Worm (Caenorhabditis elegans) whole organism, L3 larva: ENCODE results near the gene ZK430.5.

Experiments used
- ceh-28 ChIP-seq: fragments of 150-350 bp; optimal IDR thresholded peaks from 2 replicates; lab custom pipeline; 2014; ENCODE audit warnings: missing biosample characterization, missing genetic modification reagents, missing genetic modification characterization
- lin-15B ChIP-seq: fragments of 150-350 bp; optimal IDR thresholded peaks from 2 replicates; lab custom pipeline; 2014; ENCODE audit warnings: missing biosample characterization, missing genetic modification characterization
- nhr-11 ChIP-seq: fragments of 150-350 bp; optimal IDR thresholded peaks from 2 replicates; lab custom pipeline; 2014; ENCODE audit warnings: missing biosample characterization, missing genetic modification characterization
- nhr-28 ChIP-seq: fragments of 150-350 bp; optimal IDR thresholded peaks from 2 replicates; lab custom pipeline; 2014; ENCODE audit warnings: missing biosample characterization, missing genetic modification characterization
- skn-1 ChIP-seq: fragments of 150-350 bp; optimal IDR thresholded peaks from 2 replicates; lab custom pipeline; 2014; ENCODE audit warnings: missing biosample characterization, missing genetic modification characterization
- snpc-4 ChIP-seq: fragments of 150-350 bp; optimal IDR thresholded peaks from 2 replicates; lab custom pipeline; 2014; ENCODE audit warnings: missing biosample characterization, missing genetic modification characterization

DNA sequence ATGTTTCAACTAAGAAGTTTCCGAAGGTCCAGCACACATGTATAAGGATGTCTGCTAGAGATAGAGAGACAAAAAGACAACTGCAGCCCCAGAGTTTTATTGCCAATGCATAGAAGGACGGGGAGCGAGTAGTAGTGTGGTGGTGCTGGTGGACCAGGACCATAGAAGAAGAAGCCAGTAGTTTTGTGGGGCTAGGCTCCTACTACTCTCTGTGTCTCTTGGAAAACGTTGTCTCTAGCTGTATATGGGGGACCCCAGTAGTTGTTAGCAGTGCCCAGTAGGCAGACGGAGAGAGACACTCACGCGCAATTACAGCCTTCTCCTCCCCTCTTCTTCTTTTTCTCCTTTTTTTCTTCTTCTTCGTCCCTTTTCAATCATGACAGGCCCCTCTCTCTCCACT is 50.6 kb downstream of the ZK430.5 start:
- TF ChIP-seq lin-15B, result no peak
- TF ChIP-seq snpc-4, result no peak
- no peak for TF ChIP-seq nhr-28 (tag; lab: Kevin White, UChicago)
- TF ChIP-seq nhr-11 (tag; lab: Kevin White, UChicago), result no peak
- TF ChIP-seq skn-1 (tag; lab: Kevin White, UChicago), result no peak
- TF ChIP-seq ceh-28, result no peak
